Worm (Caenorhabditis elegans): ENCODE results near the gene nhr-26.
A peak's percentile ranks its signal among the peaks of the same experiment; 100 is the strongest.

The nhr-26 gene

ce11 chrX:12726129-12726528 is 25.9 kb upstream of the nhr-26 start:
- TF ChIP-seq K02D7.2 (tag; optimal IDR thresholded peaks at IDR 0.05), result no peak
- no peak for TF ChIP-seq C08G9.2 (tag; optimal IDR thresholded peaks at IDR 0.05)
- TF ChIP-seq nfya-1 (tag; optimal IDR thresholded peaks at IDR 0.05), result no peak
- TF ChIP-seq C38D4.7 (GFP tag; optimal IDR thresholded peaks at IDR 0.05), result no peak
- TF ChIP-seq lim-6 (tag; optimal IDR thresholded peaks at IDR 0.05), result no peak
- no peak for TF ChIP-seq gmeb-2 (tag; optimal IDR thresholded peaks at IDR 0.05)
- no peak for TF ChIP-seq ceh-24 (tag; optimal IDR thresholded peaks at IDR 0.05)
- TF ChIP-seq hlh-13 (GFP tag; optimal IDR thresholded peaks at IDR 0.05), result no peak
- TF ChIP-seq unc-55 (GFP tag; optimal IDR thresholded peaks at IDR 0.05), result no peak
- no peak for TF ChIP-seq dmd-4 (tag; optimal IDR thresholded peaks at IDR 0.05; ENCODE audit: borderline replicate concordance)
- TF ChIP-seq syd-9 (tag; optimal IDR thresholded peaks at IDR 0.05), result no peak
- no peak for TF ChIP-seq elt-2 (tag; optimal IDR thresholded peaks at IDR 0.05)
- no peak for TF ChIP-seq hlh-8 (tag; optimal IDR thresholded peaks at IDR 0.05)

ce11 chrX:12721429-12721828 is 21.2 kb upstream of the nhr-26 start:
- TF ChIP-seq K09A11.1 (tag; optimal IDR thresholded peaks at IDR 0.05; ENCODE audit: insufficient read depth) (no peak), ceh-19 (GFP tag; optimal IDR thresholded peaks at IDR 0.05) (no peak), pqm-1 (tag; optimal IDR thresholded peaks at IDR 0.05) (no peak), K02D7.2 (tag; optimal IDR thresholded peaks at IDR 0.05) (no peak), pha-4 (tag; optimal IDR thresholded peaks at IDR 0.05) (no peak), npax-4 (tag; optimal IDR thresholded peaks at IDR 0.05) (no peak), ttx-3 (tag; optimal IDR thresholded peaks at IDR 0.05) (no peak), unc-3 (GFP tag; conservative IDR thresholded peaks at IDR 0.05) (no peak), unc-3 (tag; optimal IDR thresholded peaks at IDR 0.05) (no peak), unc-42 (tag; optimal IDR thresholded peaks at IDR 0.05) (no peak)

- TF ChIP-seq fkh-6 (tag; optimal IDR thresholded peaks at IDR 0.05), result no peak
- peak; percentile 57 for TF ChIP-seq unc-42 (tag; optimal IDR thresholded peaks at IDR 0.05)
Measured at ce11 chrX:12713014-12713413, 12.7 kb upstream of the nhr-26 start.

- TF ChIP-seq fax-1 (tag; optimal IDR thresholded peaks at IDR 0.05) (no peak), K02D7.2 (tag; optimal IDR thresholded peaks at IDR 0.05) (no peak), ceh-19 (GFP tag; optimal IDR thresholded peaks at IDR 0.05) (no peak), ahr-1 (tag; optimal IDR thresholded peaks at IDR 0.05) (no peak), sox-2 (GFP tag; IDR thresholded peaks at IDR 0.05) (no peak), F13H6.1 (tag; optimal IDR thresholded peaks at IDR 0.05) (no peak), pag-3 (tag; optimal IDR thresholded peaks at IDR 0.05; ENCODE audit: borderline replicate concordance) (no peak), ceh-9 (tag; optimal IDR thresholded peaks at IDR 0.05) (no peak), lin-11 (tag; optimal IDR thresholded peaks at IDR 0.05) (no peak), pax-1 (tag; optimal IDR thresholded peaks at IDR 0.05) (no peak), ceh-24 (tag; optimal IDR thresholded peaks at IDR 0.05) (no peak), pha-4 (tag; optimal IDR thresholded peaks at IDR 0.05) (no peak), ets-4 (tag; optimal IDR thresholded peaks at IDR 0.05) (no peak), pqm-1 (tag; optimal IDR thresholded peaks at IDR 0.05) (no peak), ceh-30 (tag; optimal IDR thresholded peaks at IDR 0.05) (no peak), nfya-1 (tag; optimal IDR thresholded peaks at IDR 0.05) (no peak), unc-3 (GFP tag; conservative IDR thresholded peaks at IDR 0.05) (no peak), unc-3 (tag; optimal IDR thresholded peaks at IDR 0.05) (no peak), fkh-10 (GFP tag; optimal IDR thresholded peaks at IDR 0.05) (no peak), hlh-15 (tag; optimal IDR thresholded peaks at IDR 0.05) (no peak)
Measured at ce11 chrX:12712353-12712752, 12.1 kb upstream of the nhr-26 start, which contains the start of gene rgs-2. TSS of gene rgs-2 (plus strand) at chrX:12712653.

ce11 chrX:12704721-12705120 is 4.5 kb upstream of the nhr-26 start, which contains the start of gene nhr-272:
TSS of gene nhr-272 (minus strand) at chrX:12704821.
- TF ChIP-seq unc-3 (GFP tag; conservative IDR thresholded peaks at IDR 0.05) (no peak), unc-3 (tag; optimal IDR thresholded peaks at IDR 0.05) (no peak), lin-11 (tag; optimal IDR thresholded peaks at IDR 0.05) (no peak), ceh-14 (tag; optimal IDR thresholded peaks at IDR 0.05) (no peak), unc-55 (GFP tag; optimal IDR thresholded peaks at IDR 0.05) (no peak), zip-5 (tag; optimal IDR thresholded peaks at IDR 0.05) (no peak), pha-2 (tag; optimal IDR thresholded peaks at IDR 0.05) (no peak), sdc-2 (tag; optimal IDR thresholded peaks at IDR 0.05) (no peak), Y22D7AL.16 (tag; optimal IDR thresholded peaks at IDR 0.05) (no peak), ceh-45 (GFP tag; IDR thresholded peaks at IDR 0.05) (no peak), ahr-1 (tag; optimal IDR thresholded peaks at IDR 0.05) (no peak), C38D4.7 (GFP tag; optimal IDR thresholded peaks at IDR 0.05) (no peak), ceh-48 (tag; optimal IDR thresholded peaks at IDR 0.05) (no peak), gmeb-2 (tag; optimal IDR thresholded peaks at IDR 0.05) (no peak)
